Fruit fly (Drosophila melanogaster) whole organism, embryonic: ENCODE results near the gene dlp.

ENCODE experiments used
- Adf1 ChIP-seq: fragments of 200-800 bp; sonication (Bioruptor generic); IDR thresholded peaks from 2 replicates; pipeline ENCODE4 v1.3.6; 2022; ENCODE audit warnings: missing biosample characterization, missing genetic modification characterization
- BtbVII ChIP-seq: fragments of 200-800 bp; sonication (Bioruptor generic); optimal IDR thresholded peaks from 3 replicates; lab custom pipeline; 2017; ENCODE audit warnings: missing biosample characterization, mild to moderate bottlenecking, missing genetic modification characterization
- CG10209 ChIP-seq: fragments of 200-800 bp; sonication (Bioruptor generic); optimal IDR thresholded peaks from 3 replicates; lab custom pipeline; 2017; ENCODE audit warnings: missing biosample characterization, mild to moderate bottlenecking, missing genetic modification characterization, missing genetic modification reagents
- CG1024 ChIP-seq: fragments of 200-800 bp; sonication (Bioruptor generic); IDR thresholded peaks from 2 replicates; pipeline ENCODE4 v1.3.6; 2022; ENCODE audit warnings: missing biosample characterization, missing genetic modification characterization
- CG10431 ChIP-seq: fragments of 200-800 bp; sonication (Bioruptor generic); optimal IDR thresholded peaks from 3 replicates; lab custom pipeline; 2018; ENCODE audit warnings: missing biosample characterization, mild to moderate bottlenecking, missing genetic modification characterization
- CG10565 ChIP-seq: fragments of 200-800 bp; sonication (Bioruptor generic); optimal IDR thresholded peaks from 3 replicates; lab custom pipeline; 2016; ENCODE audit warnings: missing biosample characterization, mild to moderate bottlenecking, missing genetic modification characterization
- CG11504 ChIP-seq: fragments of 200-800 bp; sonication (Bioruptor generic); optimal IDR thresholded peaks from 3 replicates; lab custom pipeline; 2019; ENCODE audit warnings: missing biosample characterization, mild to moderate bottlenecking, missing genetic modification characterization, moderate library complexity
- CG16813 ChIP-seq: fragments of 200-800 bp; sonication (Bioruptor generic); IDR thresholded peaks from 3 replicates; pipeline ENCODE4 v1.3.6; 2022; ENCODE audit warnings: missing biosample characterization, missing genetic modification characterization; ENCODE audit not compliant: partially characterized antibody
- CG17385 ChIP-seq: fragments of 200-800 bp; sonication (Bioruptor generic); optimal IDR thresholded peaks from 3 replicates; lab custom pipeline; 2018; ENCODE audit warnings: missing biosample characterization, mild to moderate bottlenecking, missing genetic modification characterization
- CG2120 ChIP-seq: fragments of 200-800 bp; sonication (Bioruptor generic); optimal IDR thresholded peaks from 3 replicates; lab custom pipeline; 2016; ENCODE audit warnings: missing biosample characterization, missing genetic modification characterization
- CG30020 ChIP-seq: fragments of 200-800 bp; optimal IDR thresholded peaks from 2 replicates; lab custom pipeline; 2019; ENCODE audit warnings: missing biosample characterization, mild to moderate bottlenecking, missing genetic modification characterization, moderate library complexity
- CG30431 ChIP-seq: fragments of 200-800 bp; sonication (Bioruptor generic); optimal IDR thresholded peaks from 2 replicates; lab custom pipeline; 2017; ENCODE audit warnings: missing biosample characterization, missing genetic modification characterization
- CG33557 ChIP-seq: fragments of 200-800 bp; sonication (Bioruptor generic); optimal IDR thresholded peaks from 2 replicates; lab custom pipeline; 2019; ENCODE audit warnings: missing biosample characterization, mild to moderate bottlenecking, missing genetic modification characterization, moderate library complexity
- CG42726 ChIP-seq: fragments of 200-800 bp; sonication (Bioruptor generic); IDR thresholded peaks from 2 replicates; pipeline ENCODE4 v1.3.6; 2022; ENCODE audit warnings: missing biosample characterization, missing genetic modification characterization; ENCODE audit not compliant: partially characterized antibody
- CG4424 ChIP-seq: fragments of 200-800 bp; sonication (Bioruptor generic); optimal IDR thresholded peaks from 3 replicates; lab custom pipeline; 2016; ENCODE audit warnings: missing biosample characterization, missing genetic modification characterization
- CG5245 ChIP-seq: fragments of 200-800 bp; sonication (Bioruptor generic); optimal IDR thresholded peaks from 3 replicates; lab custom pipeline; 2016; ENCODE audit warnings: missing biosample characterization, missing genetic modification characterization
- CG6854 ChIP-seq: fragments of 200-800 bp; sonication (Bioruptor generic); optimal IDR thresholded peaks from 3 replicates; lab custom pipeline; 2017; ENCODE audit warnings: missing biosample characterization, mild to moderate bottlenecking, missing genetic modification characterization
- CG8290 ChIP-seq, 3 experiments: fragments of 200-800 bp; sonication (Bioruptor generic); optimal IDR thresholded peaks; 2 replicates each; lab custom pipeline; 2016 to 2019; ENCODE audit warnings: missing biosample characterization in 3 of 3, missing genetic modification characterization in 3 of 3, mild to moderate bottlenecking in 2 of 3, moderate library complexity in 1 of 3
- CG8478 ChIP-seq: fragments of >200 bp; optimal IDR thresholded peaks from 2 replicates; lab custom pipeline; 2018
- CG8765 ChIP-seq: fragments of 200-800 bp; sonication (Bioruptor generic); IDR thresholded peaks from 2 replicates; pipeline ENCODE4 v1.3.6; 2022; ENCODE audit warnings: missing biosample characterization, missing genetic modification characterization
- CG9215 ChIP-seq: fragments of 200-800 bp; sonication (Bioruptor generic); IDR thresholded peaks from 2 replicates; pipeline ENCODE4 v1.3.6; 2022; ENCODE audit warnings: missing biosample characterization, missing genetic modification characterization
- Camta ChIP-seq: fragments of 200-800 bp; sonication (Bioruptor generic); optimal IDR thresholded peaks from 2 replicates; lab custom pipeline; 2016; ENCODE audit warnings: missing biosample characterization, missing genetic modification characterization
- D19A ChIP-seq: fragments of 200-800 bp; optimal IDR thresholded peaks from 3 replicates; lab custom pipeline; 2019; ENCODE audit warnings: missing biosample characterization, mild to moderate bottlenecking, missing genetic modification characterization, moderate library complexity
- Deaf1 ChIP-seq: fragments of 200-800 bp; optimal IDR thresholded peaks from 3 replicates; lab custom pipeline; 2019; ENCODE audit warnings: missing biosample characterization, mild to moderate bottlenecking, missing genetic modification characterization, moderate library complexity
- Hr3 ChIP-seq: fragments of 200-800 bp; sonication (Bioruptor generic); optimal IDR thresholded peaks from 3 replicates; lab custom pipeline; 2016; ENCODE audit warnings: missing biosample characterization, missing genetic modification characterization
- Hr78 ChIP-seq, 2 experiments: fragments of 200-800 bp in 1 of 2; fragments of >200 bp in 1 of 2; sonication (Bioruptor generic) in 1 of 2; optimal IDR thresholded peaks; 2 replicates each; lab custom pipeline; 2017 to 2019; ENCODE audit warnings: missing biosample characterization in 2 of 2, missing genetic modification characterization in 2 of 2, mild to moderate bottlenecking in 1 of 2, moderate library complexity in 1 of 2
- Mes4 ChIP-seq: fragments of 200-800 bp; sonication (Bioruptor generic); optimal IDR thresholded peaks from 2 replicates; lab custom pipeline; 2016; ENCODE audit warnings: missing biosample characterization, missing genetic modification characterization
- ab ChIP-seq: fragments of 200-800 bp; sonication (Bioruptor generic); optimal IDR thresholded peaks from 2 replicates; lab custom pipeline; 2016; ENCODE audit warnings: missing biosample characterization, missing genetic modification characterization
- al ChIP-seq: fragments of 200-800 bp; sonication (Bioruptor generic); IDR thresholded peaks from 2 replicates; pipeline ENCODE4 v1.3.6; 2022; ENCODE audit warnings: missing biosample characterization, missing genetic modification characterization
- amos ChIP-seq: fragments of 200-800 bp; sonication (Bioruptor generic); IDR thresholded peaks from 2 replicates; pipeline ENCODE4 v1.3.6; 2022; ENCODE audit warnings: missing biosample characterization, missing genetic modification characterization; ENCODE audit not compliant: partially characterized antibody
- aop ChIP-seq: fragments of 200-800 bp; sonication (Bioruptor generic); IDR thresholded peaks from 2 replicates; pipeline ENCODE4 v1.3.6; 2022; ENCODE audit warnings: missing biosample characterization, missing genetic modification characterization
- bcd ChIP-seq: fragments of 200-800 bp; sonication (Bioruptor generic); optimal IDR thresholded peaks from 2 replicates; lab custom pipeline; 2017; ENCODE audit warnings: missing biosample characterization, mild to moderate bottlenecking, missing genetic modification characterization
- btn ChIP-seq: fragments of 200-800 bp; sonication (Bioruptor generic); optimal IDR thresholded peaks from 2 replicates; lab custom pipeline; 2016; ENCODE audit warnings: missing biosample characterization, missing genetic modification characterization
- corto ChIP-seq: fragments of 200-800 bp; sonication (Bioruptor generic); optimal IDR thresholded peaks from 2 replicates; lab custom pipeline; 2016; ENCODE audit warnings: missing biosample characterization, mild to moderate bottlenecking, missing genetic modification characterization, moderate library complexity
- croc ChIP-seq: fragments of 200-800 bp; sonication (Bioruptor generic); conservative IDR thresholded peaks from 3 replicates; pipeline ENCODE4 v1.3.6; 2022; ENCODE audit warnings: missing biosample characterization, missing genetic modification characterization
- dan ChIP-seq: fragments of 200-800 bp; sonication (Bioruptor generic); IDR thresholded peaks from 2 replicates; pipeline ENCODE4 v1.3.6; 2022; ENCODE audit warnings: missing biosample characterization, missing genetic modification characterization
- ftz-f1 ChIP-seq: fragments of 200-800 bp; sonication (Bioruptor generic); optimal IDR thresholded peaks from 2 replicates; lab custom pipeline; 2016; ENCODE audit warnings: missing biosample characterization, missing genetic modification characterization
- grn ChIP-seq: fragments of 200-800 bp; sonication (Bioruptor generic); optimal IDR thresholded peaks from 3 replicates; lab custom pipeline; 2017; ENCODE audit warnings: missing biosample characterization, missing genetic modification characterization
- gsb ChIP-seq: fragments of 200-800 bp; sonication (Bioruptor generic); IDR thresholded peaks from 2 replicates; pipeline ENCODE4 v1.3.6; 2022; ENCODE audit warnings: missing biosample characterization, missing genetic modification characterization
- jigr1 ChIP-seq: fragments of 200-800 bp; sonication (Bioruptor generic); IDR thresholded peaks from 3 replicates; pipeline ENCODE4 v1.3.6; 2022; ENCODE audit warnings: missing biosample characterization, missing genetic modification characterization
- kni ChIP-seq: fragments of 200-800 bp; sonication (Bioruptor generic); optimal IDR thresholded peaks from 3 replicates; lab custom pipeline; 2017; ENCODE audit warnings: mild to moderate bottlenecking, missing biosample characterization, missing genetic modification reagents, missing genetic modification characterization
- maf-S ChIP-seq: fragments of 200-800 bp; sonication (Bioruptor generic); optimal IDR thresholded peaks from 2 replicates; lab custom pipeline; 2016; ENCODE audit warnings: missing biosample characterization, missing genetic modification characterization
- mirr ChIP-seq: fragments of 200-800 bp; sonication (Bioruptor generic); optimal IDR thresholded peaks from 3 replicates; lab custom pipeline; 2018; ENCODE audit warnings: missing biosample characterization, mild to moderate bottlenecking, missing genetic modification characterization
- mld ChIP-seq: fragments of 200-800 bp; sonication (Bioruptor generic); IDR thresholded peaks from 3 replicates; pipeline ENCODE4 v1.3.6; 2022; ENCODE audit warnings: missing biosample characterization, missing genetic modification characterization; ENCODE audit not compliant: partially characterized antibody
- sc ChIP-seq, 3 experiments: fragments of >200 bp in 2 of 3; fragments of 200-800 bp in 1 of 3; sonication (Bioruptor generic) in 1 of 3; optimal IDR thresholded peaks; 2 replicates in 2 of 3; 3 replicates in 1 of 3; lab custom pipeline; 2017; ENCODE audit warnings: mild to moderate bottlenecking in 1 of 3, missing biosample characterization in 1 of 3, missing genetic modification characterization in 1 of 3, missing genetic modification reagents in 1 of 3
- sqz ChIP-seq: fragments of 200-800 bp; sonication (Bioruptor generic); optimal IDR thresholded peaks from 3 replicates; lab custom pipeline; 2018; ENCODE audit warnings: missing biosample characterization, mild to moderate bottlenecking, missing genetic modification characterization
- trem ChIP-seq: fragments of 200-800 bp; optimal IDR thresholded peaks from 3 replicates; lab custom pipeline; 2019; ENCODE audit warnings: missing biosample characterization, mild to moderate bottlenecking, missing genetic modification characterization, moderate library complexity
- tx ChIP-seq: fragments of 200-800 bp; sonication (Bioruptor generic); optimal IDR thresholded peaks from 2 replicates; lab custom pipeline; 2016; ENCODE audit warnings: missing biosample characterization, missing genetic modification characterization
- wor ChIP-seq: fragments of 200-800 bp; sonication (Bioruptor generic); IDR thresholded peaks from 2 replicates; pipeline ENCODE4 v1.3.6; 2022; ENCODE audit warnings: missing biosample characterization, missing genetic modification characterization

Gene dlp

dm6 chr3L:14665802-14666351 is 33.5 kb downstream of the dlp start (continued):
- TF ChIP-seq CG30431 (GFP tag; lab: Kevin White, UChicago) = peak; percentile 82
- no peak for TF ChIP-seq mld (GFP tag; lab: Robert Waterston, UW)
- peak; percentile 60 for TF ChIP-seq CG10565 (GFP tag; lab: Kevin White, UChicago)
- peak; percentile 85 for TF ChIP-seq Camta
- peak; percentile 23 for TF ChIP-seq kni (GFP tag; lab: Kevin White, UChicago)
- no peak for TF ChIP-seq CG42726
- TF ChIP-seq CG9215 (GFP tag; lab: Robert Waterston, UW) = peak; percentile 74
- peak in 1 of 2 experiments; percentile 77 for TF ChIP-seq Hr78 (GFP tag; optimal IDR thresholded peaks at IDR 0.05; lab: Kevin White, UChicago)
- no peak for TF ChIP-seq amos
- TF ChIP-seq Adf1 (GFP tag; lab: Robert Waterston, UW) = no peak
- TF ChIP-seq tx (GFP tag; lab: Kevin White, UChicago) = peak; percentile 79
- no peak for TF ChIP-seq corto (GFP tag; lab: Kevin White, UChicago)
- TF ChIP-seq BtbVII (GFP tag; lab: Kevin White, UChicago) = peak; percentile 80
- TF ChIP-seq CG8290 (GFP tag; optimal IDR thresholded peaks at IDR 0.05; lab: Kevin White, UChicago) = peak; percentile 68
- TF ChIP-seq CG8290 (tag; optimal IDR thresholded peaks at IDR 0.05; lab: Kevin White, UChicago) = peak; percentile 20 to 90
- peak; percentile 60 for TF ChIP-seq CG30020 (tag; lab: Kevin White, UChicago)
- peak; percentile 60 for TF ChIP-seq ab (GFP tag; lab: Kevin White, UChicago)
- no peak for TF ChIP-seq CG16813 (GFP tag; lab: Robert Waterston, UW)
- TF ChIP-seq gsb (GFP tag; lab: Robert Waterston, UW) = peak; percentile 68; the same call in 1 of the 2 replicates
- TF ChIP-seq croc = peak; percentile 79
- TF ChIP-seq jigr1 = peak; percentile 65; the same call in 1 of the 3 replicates
- TF ChIP-seq dan = peak; percentile 62; the same call in 1 of the 2 replicates
- TF ChIP-seq btn (GFP tag; lab: Kevin White, UChicago) = peak; percentile 88
- peak; percentile 61 for TF ChIP-seq grn
- TF ChIP-seq CG11504 = peak; percentile 92
- TF ChIP-seq al (GFP tag; lab: Robert Waterston, UW) = peak; percentile 55
- peak; percentile 78 for TF ChIP-seq aop (GFP tag; lab: Robert Waterston, UW)
- peak; percentile 86 for TF ChIP-seq CG17385 (GFP tag; lab: Kevin White, UChicago)
- peak; percentile 75 for TF ChIP-seq sqz
- TF ChIP-seq CG10431 = peak; percentile 80
- TF ChIP-seq ftz-f1 (GFP tag; lab: Kevin White, UChicago) = peak; percentile 21
- TF ChIP-seq CG1024 (GFP tag; lab: Robert Waterston, UW) = peak; percentile 66
- peak; percentile 81 for TF ChIP-seq Hr3
- peak; percentile 58 for TF ChIP-seq CG6854 (GFP tag; lab: Kevin White, UChicago)
- TF ChIP-seq Mes4 = peak; percentile 88
- peak; percentile 80 for TF ChIP-seq wor (GFP tag; lab: Robert Waterston, UW)
- TF ChIP-seq D19A (tag; lab: Kevin White, UChicago) = peak; percentile 86
- peak; percentile 91 for TF ChIP-seq CG2120 (GFP tag; lab: Kevin White, UChicago)
- TF ChIP-seq CG8478 = no peak
- no peak for TF ChIP-seq sc (optimal IDR thresholded peaks at IDR 0.05; lab: Kevin White, UChicago)
- peak; percentile 83 for TF ChIP-seq sc (GFP tag; optimal IDR thresholded peaks at IDR 0.05; lab: Kevin White, UChicago)
- TF ChIP-seq CG33557 (GFP tag; lab: Kevin White, UChicago) = peak; percentile 82
- TF ChIP-seq maf-S (GFP tag; lab: Kevin White, UChicago) = peak; percentile 82
- peak; percentile 71 for TF ChIP-seq Deaf1 (tag; lab: Kevin White, UChicago)
- TF ChIP-seq CG4424 (GFP tag; lab: Kevin White, UChicago) = peak; percentile 75
- TF ChIP-seq bcd = peak; percentile 88
- peak; percentile 56 for TF ChIP-seq mirr (GFP tag; lab: Kevin White, UChicago)
- peak; percentile 89 for TF ChIP-seq CG5245
- TF ChIP-seq CG8765 (GFP tag; lab: Robert Waterston, UW) = peak; percentile 73
- peak; percentile 85 for TF ChIP-seq CG10209
- peak; percentile 61 for TF ChIP-seq trem (tag; lab: Kevin White, UChicago)
